Fruit fly (Drosophila melanogaster) whole organism, embryonic: Measurements from ENCODE around the gene CG7203.
A peak's percentile ranks its signal among the peaks of the same experiment; 100 is the strongest.

Experiments
- Atf3 ChIP-seq: fragments of 200-800 bp; sonication (Bioruptor generic); optimal IDR thresholded peaks from 3 replicates; lab custom pipeline; 2016; ENCODE audit warnings: missing biosample characterization, missing genetic modification characterization
- Awh ChIP-seq: fragments of 200-800 bp; sonication (Bioruptor generic); IDR thresholded peaks from 2 replicates; pipeline ENCODE4, ENCODE4 v1.3.6; 2022; ENCODE audit warnings: missing biosample characterization, missing genetic modification characterization
- BEAF-32 ChIP-seq: fragments of 200-800 bp; sonication (Bioruptor generic); optimal IDR thresholded peaks from 3 replicates; lab custom pipeline; 2017; ENCODE audit warnings: missing biosample characterization, missing genetic modification characterization, mild to moderate bottlenecking, moderate library complexity, missing genetic modification reagents
- Bteb2 ChIP-seq: fragments of 200-800 bp; sonication (Bioruptor generic); optimal IDR thresholded peaks from 2 replicates; lab custom pipeline; 2016; ENCODE audit warnings: missing biosample characterization, missing genetic modification characterization
- CG11085 ChIP-seq: fragments of 200-800 bp; sonication (Bioruptor generic); IDR thresholded peaks from 2 replicates; pipeline ENCODE4 v1.3.6; 2022; ENCODE audit warnings: missing biosample characterization, missing genetic modification characterization
- CG11696 ChIP-seq: fragments of 200-800 bp; sonication (Bioruptor generic); IDR thresholded peaks from 2 replicates; pipeline ENCODE4 v1.3.6; 2022; ENCODE audit warnings: missing biosample characterization, missing genetic modification characterization
- CG12071 ChIP-seq: fragments of 200-800 bp; sonication (Bioruptor generic); optimal IDR thresholded peaks from 3 replicates; lab custom pipeline; 2018; ENCODE audit warnings: missing biosample characterization, mild to moderate bottlenecking, missing genetic modification characterization
- CG1602 ChIP-seq: fragments of 200-800 bp; sonication (Bioruptor generic); optimal IDR thresholded peaks from 3 replicates; lab custom pipeline; 2016; ENCODE audit warnings: missing biosample characterization, missing genetic modification characterization
- CG17361 ChIP-seq: fragments of 200-800 bp; sonication (Bioruptor generic); IDR thresholded peaks from 3 replicates; pipeline ENCODE4 v1.3.6; 2022; ENCODE audit warnings: missing biosample characterization, missing genetic modification characterization
- CG18599 ChIP-seq: fragments of 200-800 bp; sonication (Bioruptor generic); optimal IDR thresholded peaks from 3 replicates; lab custom pipeline; 2017; ENCODE audit warnings: missing biosample characterization, missing genetic modification characterization, mild to moderate bottlenecking, moderate library complexity, missing genetic modification reagents
- CG2202 ChIP-seq: fragments of 200-800 bp; sonication (Bioruptor generic); optimal IDR thresholded peaks from 2 replicates; lab custom pipeline; 2018; ENCODE audit warnings: missing biosample characterization, mild to moderate bottlenecking, missing genetic modification characterization
- CG34376 ChIP-seq: fragments of 200-800 bp; sonication (Bioruptor generic); optimal IDR thresholded peaks from 2 replicates; lab custom pipeline; 2018; ENCODE audit warnings: missing biosample characterization, mild to moderate bottlenecking, missing genetic modification characterization
- CG43689 ChIP-seq: fragments of 200-800 bp; sonication (Bioruptor generic); IDR thresholded peaks from 2 replicates; pipeline ENCODE4 v1.3.6; 2022; ENCODE audit warnings: missing biosample characterization, missing genetic modification characterization
- CG4617 ChIP-seq: fragments of 200-800 bp; sonication (Bioruptor generic); optimal IDR thresholded peaks from 3 replicates; lab custom pipeline; 2016; ENCODE audit warnings: missing biosample characterization, missing genetic modification characterization, borderline replicate concordance
- CG5245 ChIP-seq: fragments of 200-800 bp; sonication (Bioruptor generic); optimal IDR thresholded peaks from 3 replicates; lab custom pipeline; 2016; ENCODE audit warnings: missing biosample characterization, missing genetic modification characterization
- CG8359 ChIP-seq: fragments of 200-800 bp; sonication (Bioruptor generic); optimal IDR thresholded peaks from 2 replicates; lab custom pipeline; 2017; ENCODE audit warnings: missing biosample characterization, mild to moderate bottlenecking, missing genetic modification characterization, borderline replicate concordance
- CG8765 ChIP-seq: fragments of 200-800 bp; sonication (Bioruptor generic); IDR thresholded peaks from 2 replicates; pipeline ENCODE4 v1.3.6; 2022; ENCODE audit warnings: missing biosample characterization, missing genetic modification characterization
- CTCF ChIP-seq: fragments of 200-800 bp; sonication (Bioruptor generic); optimal IDR thresholded peaks from 2 replicates; lab custom pipeline; 2017; ENCODE audit warnings: missing biosample characterization, mild to moderate bottlenecking, missing genetic modification characterization, moderate library complexity
- CkIIα-i1 ChIP-seq: fragments of 200-800 bp; sonication (Bioruptor generic); IDR thresholded peaks from 2 replicates; pipeline ENCODE4 v1.3.6; 2022; ENCODE audit warnings: missing biosample characterization, missing genetic modification characterization
- D19B ChIP-seq: fragments of 200-800 bp; sonication (Bioruptor generic); optimal IDR thresholded peaks from 2 replicates; lab custom pipeline; 2017; ENCODE audit warnings: missing biosample characterization, mild to moderate bottlenecking, missing genetic modification characterization
- Dip2 ChIP-seq: fragments of 200-800 bp; sonication (Bioruptor generic); IDR thresholded peaks from 2 replicates; pipeline ENCODE4 v1.3.6; 2022; ENCODE audit warnings: missing biosample characterization, missing genetic modification characterization
- Dp ChIP-seq: fragments of 200-800 bp; sonication (Bioruptor generic); optimal IDR thresholded peaks from 2 replicates; lab custom pipeline; 2018; ENCODE audit warnings: missing biosample characterization, mild to moderate bottlenecking, missing genetic modification characterization, moderate library complexity
- HLH4C ChIP-seq: fragments of 200-800 bp; sonication (Bioruptor generic); IDR thresholded peaks from 3 replicates; pipeline ENCODE4 v1.3.6; 2022; ENCODE audit warnings: missing biosample characterization, missing genetic modification characterization; ENCODE audit not compliant: partially characterized antibody
- Hey ChIP-seq: fragments of 200-800 bp; sonication (Bioruptor generic); optimal IDR thresholded peaks from 3 replicates; lab custom pipeline; 2018; ENCODE audit warnings: missing biosample characterization, mild to moderate bottlenecking, missing genetic modification characterization
- Hmx ChIP-seq: fragments of 200-800 bp; sonication (Bioruptor generic); optimal IDR thresholded peaks from 2 replicates; lab custom pipeline; 2016; ENCODE audit warnings: missing biosample characterization, missing genetic modification characterization
- Kr ChIP-seq: fragments of 200-800 bp; sonication (Bioruptor generic); optimal IDR thresholded peaks from 2 replicates; lab custom pipeline; 2017; ENCODE audit warnings: missing biosample characterization, mild to moderate bottlenecking, missing genetic modification characterization
- MESR4 ChIP-seq: fragments of 200-800 bp; sonication (Bioruptor generic); optimal IDR thresholded peaks from 2 replicates; lab custom pipeline; 2018; ENCODE audit warnings: missing biosample characterization, mild to moderate bottlenecking, missing genetic modification characterization, moderate library complexity
- Mrtf ChIP-seq: fragments of 200-800 bp; sonication (Bioruptor generic); IDR thresholded peaks from 3 replicates; pipeline ENCODE4 v1.3.6; 2022; ENCODE audit warnings: missing biosample characterization, missing genetic modification characterization
- NC2α ChIP-seq: fragments of 200-800 bp; sonication (Bioruptor generic); optimal IDR thresholded peaks from 2 replicates; lab custom pipeline; 2016; ENCODE audit warnings: missing biosample characterization, missing genetic modification characterization
- NFAT ChIP-seq: fragments of 200-800 bp; sonication (Bioruptor generic); IDR thresholded peaks from 2 replicates; pipeline ENCODE4 v1.3.6; 2022; ENCODE audit warnings: missing biosample characterization, missing genetic modification characterization
- TFAM ChIP-seq: fragments of 200-800 bp; sonication (Bioruptor generic); optimal IDR thresholded peaks from 2 replicates; lab custom pipeline; 2017; ENCODE audit warnings: missing biosample characterization, missing genetic modification characterization, inconsistent platforms
- Trl ChIP-seq, 3 experiments: fragments of >200 bp in 2 of 3; fragments of 200-800 bp in 1 of 3; sonication (Bioruptor generic) in 1 of 3; optimal IDR thresholded peaks; 2 replicates in 1 of 3; 3 replicates in 2 of 3; lab custom pipeline; 2016 to 2017; ENCODE audit warnings: missing biosample characterization in 1 of 3, missing genetic modification characterization in 1 of 3
- Xbp1 ChIP-seq: fragments of 200-800 bp; sonication (Bioruptor generic); optimal IDR thresholded peaks from 3 replicates; lab custom pipeline; 2016; ENCODE audit warnings: missing biosample characterization, mild to moderate bottlenecking, missing genetic modification characterization
- amos ChIP-seq: fragments of 200-800 bp; sonication (Bioruptor generic); IDR thresholded peaks from 2 replicates; pipeline ENCODE4 v1.3.6; 2022; ENCODE audit warnings: missing biosample characterization, missing genetic modification characterization; ENCODE audit not compliant: partially characterized antibody
- caup ChIP-seq: fragments of 200-800 bp; sonication (Bioruptor generic); optimal IDR thresholded peaks from 3 replicates; lab custom pipeline; 2017; ENCODE audit warnings: missing biosample characterization, mild to moderate bottlenecking, missing genetic modification characterization, moderate library complexity; ENCODE audit not compliant: severe bottlenecking
- chm ChIP-seq: fragments of 200-800 bp; sonication (Bioruptor generic); IDR thresholded peaks from 2 replicates; pipeline ENCODE4 v1.3.6; 2022; ENCODE audit warnings: missing biosample characterization, missing genetic modification characterization
- emc ChIP-seq: fragments of 200-800 bp; sonication (Bioruptor generic); optimal IDR thresholded peaks from 2 replicates; lab custom pipeline; 2016; ENCODE audit warnings: missing biosample characterization, missing genetic modification characterization
- en ChIP-seq: fragments of 200-800 bp; sonication (Bioruptor generic); optimal IDR thresholded peaks from 2 replicates; lab custom pipeline; 2016; ENCODE audit warnings: missing biosample characterization, missing genetic modification characterization
- gcm2 ChIP-seq: fragments of 200-800 bp; sonication (Bioruptor generic); optimal IDR thresholded peaks from 2 replicates; lab custom pipeline; 2016; ENCODE audit warnings: missing biosample characterization, missing genetic modification characterization
- pb ChIP-seq: fragments of 200-800 bp; sonication (Bioruptor generic); optimal IDR thresholded peaks from 3 replicates; lab custom pipeline; 2016; ENCODE audit warnings: missing biosample characterization, missing genetic modification characterization
- run ChIP-seq: fragments of 200-800 bp; sonication (Bioruptor generic); optimal IDR thresholded peaks from 3 replicates; lab custom pipeline; 2018; ENCODE audit warnings: missing biosample characterization, mild to moderate bottlenecking, missing genetic modification characterization
- sens-2 ChIP-seq: fragments of 200-800 bp; sonication (Bioruptor generic); IDR thresholded peaks from 2 replicates; pipeline ENCODE4 v1.3.6; 2022; ENCODE audit warnings: missing biosample characterization, missing genetic modification characterization
- sim ChIP-seq: fragments of 200-800 bp; sonication (Bioruptor generic); IDR thresholded peaks from 2 replicates; pipeline ENCODE4 v1.3.6; 2022; ENCODE audit warnings: missing biosample characterization, missing genetic modification characterization
- sna ChIP-seq: fragments of 200-800 bp; sonication (Bioruptor generic); IDR thresholded peaks from 2 replicates; pipeline ENCODE4 v1.3.6; 2022; ENCODE audit warnings: missing biosample characterization, missing genetic modification characterization; ENCODE audit not compliant: partially characterized antibody
- sqz ChIP-seq: fragments of 200-800 bp; sonication (Bioruptor generic); optimal IDR thresholded peaks from 3 replicates; lab custom pipeline; 2018; ENCODE audit warnings: missing biosample characterization, mild to moderate bottlenecking, missing genetic modification characterization
- stc ChIP-seq: fragments of 200-800 bp; sonication (Bioruptor generic); IDR thresholded peaks from 2 replicates; pipeline ENCODE4 v1.3.6; 2022; ENCODE audit warnings: missing biosample characterization, missing genetic modification characterization
- sug ChIP-seq: fragments of 200-800 bp; optimal IDR thresholded peaks from 2 replicates; lab custom pipeline; 2019; ENCODE audit warnings: missing biosample characterization, mild to moderate bottlenecking, missing genetic modification characterization, moderate library complexity
- trem ChIP-seq: fragments of 200-800 bp; optimal IDR thresholded peaks from 3 replicates; lab custom pipeline; 2019; ENCODE audit warnings: missing biosample characterization, mild to moderate bottlenecking, missing genetic modification characterization, moderate library complexity
- tup ChIP-seq: fragments of 200-800 bp; sonication (Bioruptor generic); optimal IDR thresholded peaks from 2 replicates; lab custom pipeline; 2016; ENCODE audit warnings: missing biosample characterization, mild to moderate bottlenecking, missing genetic modification characterization, moderate library complexity
- unc-4 ChIP-seq: fragments of 200-800 bp; sonication (Bioruptor generic); IDR thresholded peaks from 2 replicates; pipeline ENCODE4 v1.3.6; 2022; ENCODE audit warnings: missing biosample characterization, missing genetic modification characterization; ENCODE audit not compliant: partially characterized antibody

The CG7203 gene

DNA sequence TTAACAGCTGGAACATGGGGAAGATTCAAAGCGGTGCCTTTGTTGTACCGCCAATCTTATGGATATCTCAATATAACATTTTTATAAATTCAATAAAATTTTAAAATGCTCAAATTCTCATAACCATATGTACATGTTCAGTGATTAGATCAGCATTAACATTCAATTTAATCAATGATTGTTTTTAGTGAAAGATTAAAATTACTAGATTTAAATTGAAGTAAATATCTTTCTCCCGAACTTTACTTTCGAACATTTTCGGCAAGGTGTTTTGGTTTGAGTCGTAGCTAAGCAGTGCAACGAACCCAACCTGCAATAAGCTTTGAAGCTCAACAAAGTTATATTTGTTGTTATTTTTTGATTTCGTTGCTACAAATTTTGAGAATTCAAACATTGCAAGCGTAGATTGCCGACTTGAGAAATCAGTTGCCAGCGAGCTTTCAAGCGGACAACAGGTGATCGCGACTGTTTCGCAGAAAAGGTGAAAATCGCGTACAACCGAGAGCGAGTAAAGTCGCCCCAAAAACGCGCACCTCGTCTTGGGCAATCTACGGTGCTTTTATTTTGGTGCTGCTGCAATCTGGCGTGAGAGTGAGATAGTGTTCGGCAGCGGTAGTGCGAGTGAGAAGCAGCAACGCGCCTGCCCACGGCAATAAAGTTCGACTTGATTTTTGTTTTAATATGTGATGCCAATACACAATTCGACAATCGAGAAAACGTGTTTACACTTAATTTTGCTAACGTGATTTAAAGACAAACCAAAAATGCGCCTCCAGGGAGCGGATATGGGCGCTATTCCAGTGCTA, 50.4 kb downstream of the CG7203 start, which contains the start of gene Tep3 (continued):
- TF ChIP-seq NC2α (GFP tag; lab: Kevin White, UChicago), result no peak
- TF ChIP-seq D19B (GFP tag; lab: Kevin White, UChicago), result no peak
- TF ChIP-seq Awh (GFP tag; lab: Robert Waterston, UW), result 0 out of 2 replicates have a peak, but pooled peaks have one; percentile 29
- TF ChIP-seq unc-4 (GFP tag; lab: Robert Waterston, UW), result no peak
- peak; percentile 36 for TF ChIP-seq CG18599
- TF ChIP-seq CG5245, result peak; percentile 11
- no peak for TF ChIP-seq HLH4C (GFP tag; lab: Robert Waterston, UW)
- TF ChIP-seq CG8765 (GFP tag; lab: Robert Waterston, UW), result no peak
- peak; percentile 61 for TF ChIP-seq CTCF (GFP tag; lab: Kevin White, UChicago)
- TF ChIP-seq Bteb2 (GFP tag; lab: Kevin White, UChicago), result peak; percentile 15
- TF ChIP-seq CG12071 (GFP tag; lab: Kevin White, UChicago), result no peak
- TF ChIP-seq pb (GFP tag; lab: Kevin White, UChicago), result no peak
- TF ChIP-seq tup (GFP tag; lab: Kevin White, UChicago), result no peak
- no peak; the same call in 1 of the 2 replicates for TF ChIP-seq amos (GFP tag; lab: Robert Waterston, UW)
- TF ChIP-seq BEAF-32 (GFP tag; lab: Kevin White, UChicago), result no peak
- no peak for TF ChIP-seq MESR4 (GFP tag; lab: Kevin White, UChicago)
- no peak for TF ChIP-seq CG11085 (GFP tag; lab: Robert Waterston, UW)
- no peak for TF ChIP-seq Hey
- no peak for TF ChIP-seq sens-2
- no peak for TF ChIP-seq gcm2
- no peak for TF ChIP-seq CG11696 (GFP tag; lab: Robert Waterston, UW)
- TF ChIP-seq Dp (GFP tag; lab: Kevin White, UChicago), result no peak
- TF ChIP-seq chm, result no peak
- no peak for TF ChIP-seq Mrtf (GFP tag; lab: Robert Waterston, UW)
- peak; percentile 28 for TF ChIP-seq Xbp1
- no peak for TF ChIP-seq TFAM (GFP tag; lab: Kevin White, UChicago)
- TF ChIP-seq NFAT (GFP tag; lab: Robert Waterston, UW), result no peak
- no peak for TF ChIP-seq CkIIα-i1
- no peak for TF ChIP-seq en
- no peak for TF ChIP-seq trem (tag; lab: Kevin White, UChicago)
- TF ChIP-seq CG2202 (tag; lab: Kevin White, UChicago), result no peak
- TF ChIP-seq CG4617 (GFP tag; lab: Kevin White, UChicago), result no peak
- TF ChIP-seq sna (GFP tag; lab: Robert Waterston, UW), result no peak
- TF ChIP-seq emc, result no peak
- peak; percentile 6 for TF ChIP-seq sug (tag; lab: Kevin White, UChicago)
- no peak for TF ChIP-seq sim (GFP tag; lab: Robert Waterston, UW)
- TF ChIP-seq Trl (optimal IDR thresholded peaks at IDR 0.05; lab: Kevin White, UChicago), result no peak
- peak; percentile 2 for TF ChIP-seq Trl (GFP tag; optimal IDR thresholded peaks at IDR 0.05; lab: Kevin White, UChicago)
- no peak for TF ChIP-seq Hmx (GFP tag; lab: Kevin White, UChicago)
- peak; percentile 15 for TF ChIP-seq caup (GFP tag; lab: Kevin White, UChicago)
- peak; percentile 1 for TF ChIP-seq Atf3 (GFP tag; lab: Kevin White, UChicago)
- no peak for TF ChIP-seq Dip2 (GFP tag; lab: Robert Waterston, UW)
- no peak for TF ChIP-seq CG1602 (GFP tag; lab: Kevin White, UChicago)
- TF ChIP-seq CG34376, result no peak
- no peak for TF ChIP-seq Kr (GFP tag; lab: Kevin White, UChicago)
- no peak for TF ChIP-seq CG17361 (GFP tag; lab: Robert Waterston, UW)
- TF ChIP-seq CG43689, result no peak
- TF ChIP-seq sqz (GFP tag; lab: Kevin White, UChicago), result no peak
- peak; percentile 99 for TF ChIP-seq CG8359 (GFP tag; lab: Kevin White, UChicago)
- TF ChIP-seq stc (GFP tag; lab: Robert Waterston, UW), result no peak
- TF ChIP-seq run, result no peak
